Fruit fly (Drosophila melanogaster) whole organism, adult: ENCODE data around the gene CG14190.

ENCODE experiments used
- CG11617 ChIP-seq: fragments of 200-800 bp; sonication (Bioruptor generic); optimal IDR thresholded peaks from 2 replicates; lab custom pipeline; 2017; ENCODE audit warnings: mild to moderate bottlenecking, missing biosample characterization, missing genetic modification reagents, missing genetic modification characterization
- CG12768 ChIP-seq: fragments of 200-800 bp; sonication (Bioruptor generic); optimal IDR thresholded peaks from 2 replicates; lab custom pipeline; 2017; ENCODE audit warnings: missing biosample characterization, missing genetic modification characterization, mild to moderate bottlenecking, moderate library complexity, missing genetic modification reagents
- CG14711 ChIP-seq: fragments of 200-800 bp; sonication (Bioruptor generic); optimal IDR thresholded peaks from 2 replicates; lab custom pipeline; 2018; ENCODE audit warnings: missing biosample characterization, mild to moderate bottlenecking, missing genetic modification characterization, moderate library complexity
- CG1620 ChIP-seq: fragments of 200-800 bp; sonication (Bioruptor generic); optimal IDR thresholded peaks from 2 replicates; lab custom pipeline; 2016; ENCODE audit warnings: missing biosample characterization, missing genetic modification characterization
- CG5204 ChIP-seq: fragments of 200-800 bp; sonication (Bioruptor generic); optimal IDR thresholded peaks from 2 replicates; lab custom pipeline; 2016; ENCODE audit warnings: missing biosample characterization, missing genetic modification characterization
- CG7045 ChIP-seq: fragments of 200-800 bp; sonication (Bioruptor generic); optimal IDR thresholded peaks from 2 replicates; lab custom pipeline; 2017; ENCODE audit warnings: missing biosample characterization, mild to moderate bottlenecking, missing genetic modification characterization
- Clk ChIP-seq: fragments of 200-800 bp; sonication (Bioruptor generic); optimal IDR thresholded peaks from 2 replicates; lab custom pipeline; 2017; ENCODE audit warnings: missing biosample characterization, missing genetic modification characterization
- Crg-1 ChIP-seq: fragments of 200-800 bp; sonication (Bioruptor generic); optimal IDR thresholded peaks from 2 replicates; lab custom pipeline; 2016; ENCODE audit warnings: missing biosample characterization, missing genetic modification characterization
- Hr96 ChIP-seq: fragments of 200-800 bp; sonication (Bioruptor generic); optimal IDR thresholded peaks from 2 replicates; lab custom pipeline; 2016; ENCODE audit warnings: missing biosample characterization, missing genetic modification characterization
- Mnt ChIP-seq: fragments of 200-800 bp; sonication (Bioruptor generic); optimal IDR thresholded peaks from 2 replicates; lab custom pipeline; 2016; ENCODE audit warnings: missing biosample characterization, mild to moderate bottlenecking, missing genetic modification characterization
- bab1 ChIP-seq: fragments of 200-800 bp; sonication (Bioruptor generic); optimal IDR thresholded peaks from 3 replicates; lab custom pipeline; 2019; ENCODE audit warnings: missing biosample characterization, mild to moderate bottlenecking, missing genetic modification characterization, moderate library complexity
- cic ChIP-seq: fragments of 200-800 bp; sonication (Bioruptor generic); optimal IDR thresholded peaks from 2 replicates; lab custom pipeline; 2017; ENCODE audit warnings: missing biosample characterization, mild to moderate bottlenecking, missing genetic modification characterization, moderate library complexity
- cnc ChIP-seq, 2 experiments: fragments of >200 bp; optimal IDR thresholded peaks; 2 replicates each; lab custom pipeline; 2017
- kay ChIP-seq: fragments of 200-800 bp; sonication (Bioruptor generic); peaks from one replicate; lab custom pipeline; 2016; ENCODE audit warnings: missing biosample characterization, missing genetic modification characterization, borderline replicate concordance
- ovo ChIP-seq: fragments of 200-800 bp; sonication (Bioruptor generic); optimal IDR thresholded peaks from 2 replicates; lab custom pipeline; 2016; ENCODE audit warnings: missing biosample characterization, missing genetic modification characterization
- pad ChIP-seq: fragments of 200-800 bp; sonication (Bioruptor generic); optimal IDR thresholded peaks from 3 replicates; lab custom pipeline; 2017; ENCODE audit warnings: missing biosample characterization, missing genetic modification characterization, mild to moderate bottlenecking, moderate library complexity, missing genetic modification reagents
- tj ChIP-seq: fragments of 200-800 bp; sonication (Bioruptor generic); optimal IDR thresholded peaks from 3 replicates; lab custom pipeline; 2017; ENCODE audit warnings: missing biosample characterization, mild to moderate bottlenecking, missing genetic modification characterization, moderate library complexity
- toe ChIP-seq: fragments of 200-800 bp; sonication (Bioruptor generic); optimal IDR thresholded peaks from 2 replicates; lab custom pipeline; 2016; ENCODE audit warnings: missing biosample characterization, missing genetic modification characterization

Gene CG14190

DNA sequence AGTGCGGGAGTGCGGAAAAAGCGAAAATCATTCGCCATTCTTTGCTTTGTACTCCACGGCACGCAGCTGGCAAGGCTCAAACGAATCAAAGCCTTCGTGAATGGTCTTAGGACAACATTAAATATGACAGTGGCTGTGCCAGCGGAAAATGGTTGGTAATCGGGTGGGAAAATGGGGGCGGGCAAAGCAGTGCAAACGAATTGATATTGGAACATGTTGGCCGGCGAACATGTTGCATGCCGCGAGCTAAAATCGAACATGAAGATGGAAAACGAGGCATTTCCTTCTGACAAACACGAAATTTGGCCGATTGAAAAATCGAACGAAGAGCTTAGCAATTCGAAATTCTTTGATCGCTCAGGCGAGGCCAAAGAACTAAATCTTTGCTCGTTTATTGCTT lies 39.5 kb downstream of the CG14190 start:
- TF ChIP-seq Clk (GFP tag; lab: Kevin White, UChicago) (no peak), pad (no peak), tj (GFP tag; lab: Kevin White, UChicago) (no peak), toe (GFP tag; lab: Kevin White, UChicago) (no peak), Crg-1 (no peak), cic (no peak), kay (GFP tag; lab: Kevin White, UChicago) (no peak), Mnt (GFP tag; lab: Kevin White, UChicago) (no peak), cnc (optimal IDR thresholded peaks at IDR 0.05; lab: Kevin White, UChicago) (no peak), CG5204 (GFP tag; lab: Kevin White, UChicago) (no peak), CG1620 (GFP tag; lab: Kevin White, UChicago) (no peak), CG7045 (GFP tag; lab: Kevin White, UChicago) (no peak), CG11617 (no peak), CG12768 (GFP tag; lab: Kevin White, UChicago) (no peak), bab1 (GFP tag; lab: Kevin White, UChicago) (no peak), CG14711 (tag; lab: Kevin White, UChicago) (no peak), Hr96 (GFP tag; lab: Kevin White, UChicago) (no peak), ovo (no peak)

DNA sequence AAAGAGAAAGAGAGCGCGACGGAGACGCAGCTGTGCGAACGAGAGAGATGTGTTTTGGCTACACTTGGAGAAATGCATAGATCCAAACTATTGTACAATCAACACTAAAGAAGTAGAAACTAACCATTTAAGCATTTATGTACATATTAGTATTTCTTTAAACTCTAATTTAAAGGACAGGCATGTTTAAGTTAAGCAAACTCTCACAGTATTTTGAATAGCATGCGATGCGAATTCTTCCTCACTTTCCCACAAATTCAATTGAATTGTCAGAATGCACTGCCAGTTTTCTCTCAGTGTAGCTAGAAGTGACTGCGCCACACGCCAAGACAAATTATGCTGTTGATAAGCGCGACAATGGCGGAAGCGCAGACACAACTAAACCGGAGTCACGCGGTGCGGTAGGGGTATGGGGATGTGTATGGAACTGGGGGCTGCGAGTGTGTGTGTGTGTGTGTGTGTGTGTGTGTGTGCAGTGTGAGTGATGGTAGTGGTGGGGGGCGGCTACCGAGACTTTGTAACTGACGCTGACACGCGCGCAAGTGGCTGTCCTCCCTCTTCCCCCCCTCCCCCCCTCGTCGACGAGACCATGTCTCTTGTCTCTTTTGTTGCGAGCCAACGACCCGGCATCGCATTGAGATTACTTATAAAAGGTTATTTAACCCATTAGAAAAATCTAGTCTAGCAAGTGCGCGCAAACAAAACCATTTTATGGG lies 50.3 kb downstream of the CG14190 start:
- no peak for TF ChIP-seq CG12768 (GFP tag; lab: Kevin White, UChicago)
